Fruit fly (Drosophila melanogaster) whole organism, embryonic: ENCODE results near the gene ZnT77C.
A peak's percentile ranks its signal among the peaks of the same experiment; 100 is the strongest.

Source experiments
- Ada2b ChIP-seq: fragments of 200-800 bp; sonication (Bioruptor generic); IDR thresholded peaks from 2 replicates; pipeline ENCODE4 v1.3.6; 2022; ENCODE audit warnings: missing biosample characterization, missing genetic modification characterization
- Asciz ChIP-seq: fragments of 200-800 bp; sonication (Bioruptor generic); optimal IDR thresholded peaks from 2 replicates; lab custom pipeline; 2017; ENCODE audit warnings: missing biosample characterization, mild to moderate bottlenecking, missing genetic modification characterization, missing genetic modification reagents
- Bteb2 ChIP-seq: fragments of 200-800 bp; sonication (Bioruptor generic); optimal IDR thresholded peaks from 2 replicates; lab custom pipeline; 2016; ENCODE audit warnings: missing biosample characterization, missing genetic modification characterization
- CG10979 ChIP-seq: fragments of 200-800 bp; sonication (Bioruptor generic); optimal IDR thresholded peaks from 2 replicates; lab custom pipeline; 2018; ENCODE audit warnings: missing biosample characterization, mild to moderate bottlenecking, missing genetic modification characterization, moderate library complexity
- CG16815 ChIP-seq: fragments of 200-800 bp; sonication (Bioruptor generic); optimal IDR thresholded peaks from 3 replicates; lab custom pipeline; 2017; ENCODE audit warnings: missing biosample characterization, mild to moderate bottlenecking, missing genetic modification characterization
- CG17385 ChIP-seq: fragments of 200-800 bp; sonication (Bioruptor generic); optimal IDR thresholded peaks from 3 replicates; lab custom pipeline; 2018; ENCODE audit warnings: missing biosample characterization, mild to moderate bottlenecking, missing genetic modification characterization
- CG18476 ChIP-seq: fragments of 200-800 bp; sonication (Bioruptor generic); optimal IDR thresholded peaks from 2 replicates; lab custom pipeline; 2016; ENCODE audit warnings: missing biosample characterization, mild to moderate bottlenecking, missing genetic modification characterization
- CG18764 ChIP-seq: fragments of 200-800 bp; sonication (Bioruptor generic); optimal IDR thresholded peaks from 3 replicates; lab custom pipeline; 2016; ENCODE audit warnings: missing biosample characterization, missing genetic modification characterization
- CG2678 ChIP-seq: fragments of 200-800 bp; sonication (Bioruptor generic); optimal IDR thresholded peaks from 3 replicates; lab custom pipeline; 2019; ENCODE audit warnings: missing biosample characterization, mild to moderate bottlenecking, missing genetic modification characterization, moderate library complexity
- CG2712 ChIP-seq: fragments of 200-800 bp; optimal IDR thresholded peaks from 3 replicates; lab custom pipeline; 2019; ENCODE audit warnings: missing biosample characterization, mild to moderate bottlenecking, missing genetic modification characterization, moderate library complexity
- CG2889 ChIP-seq: fragments of 200-800 bp; sonication (Bioruptor generic); IDR thresholded peaks from 3 replicates; pipeline ENCODE4 v1.3.6; 2022; ENCODE audit warnings: missing biosample characterization, missing genetic modification characterization
- CG30403 ChIP-seq: fragments of 200-800 bp; sonication (Bioruptor generic); optimal IDR thresholded peaks from 3 replicates; lab custom pipeline; 2016; ENCODE audit warnings: missing biosample characterization, missing genetic modification characterization
- CG34422 ChIP-seq: fragments of 200-800 bp; sonication (Bioruptor generic); IDR thresholded peaks from 3 replicates; pipeline ENCODE4 v1.3.6; 2022; ENCODE audit warnings: missing biosample characterization, missing genetic modification characterization
- CG3726 ChIP-seq: fragments of 200-800 bp; sonication (Bioruptor generic); IDR thresholded peaks from 3 replicates; pipeline ENCODE4, ENCODE4 v1.3.6; 2022; ENCODE audit warnings: missing biosample characterization, missing genetic modification characterization
- CG4282 ChIP-seq: fragments of 200-800 bp; sonication (Bioruptor generic); optimal IDR thresholded peaks from 2 replicates; lab custom pipeline; 2016; ENCODE audit warnings: missing biosample characterization, missing genetic modification characterization
- CG4730 ChIP-seq: fragments of 200-800 bp; sonication (Bioruptor generic); IDR thresholded peaks from 2 replicates; pipeline ENCODE4 v1.3.6; 2022; ENCODE audit warnings: missing biosample characterization, missing genetic modification characterization
- CG6254 ChIP-seq: fragments of 200-800 bp; sonication (Bioruptor generic); optimal IDR thresholded peaks from 3 replicates; lab custom pipeline; 2017; ENCODE audit warnings: mild to moderate bottlenecking, missing biosample characterization, missing genetic modification reagents, missing genetic modification characterization
- CG8290 ChIP-seq, 3 experiments: fragments of 200-800 bp; sonication (Bioruptor generic); optimal IDR thresholded peaks; 2 replicates each; lab custom pipeline; 2016 to 2019; ENCODE audit warnings: missing biosample characterization in 3 of 3, missing genetic modification characterization in 3 of 3, mild to moderate bottlenecking in 2 of 3, moderate library complexity in 1 of 3
- CG8359 ChIP-seq: fragments of 200-800 bp; sonication (Bioruptor generic); optimal IDR thresholded peaks from 2 replicates; lab custom pipeline; 2017; ENCODE audit warnings: missing biosample characterization, mild to moderate bottlenecking, missing genetic modification characterization, borderline replicate concordance
- CG8388 ChIP-seq: fragments of 200-800 bp; sonication (Bioruptor generic); optimal IDR thresholded peaks from 2 replicates; lab custom pipeline; 2019; ENCODE audit warnings: missing biosample characterization, mild to moderate bottlenecking, missing genetic modification characterization, moderate library complexity
- CG9727 ChIP-seq: fragments of 200-800 bp; sonication (Bioruptor generic); optimal IDR thresholded peaks from 3 replicates; lab custom pipeline; 2017; ENCODE audit warnings: missing biosample characterization, mild to moderate bottlenecking, missing genetic modification characterization
- Deaf1 ChIP-seq: fragments of 200-800 bp; optimal IDR thresholded peaks from 3 replicates; lab custom pipeline; 2019; ENCODE audit warnings: missing biosample characterization, mild to moderate bottlenecking, missing genetic modification characterization, moderate library complexity
- Drgx ChIP-seq: fragments of 200-800 bp; sonication (Bioruptor generic); IDR thresholded peaks from 2 replicates; pipeline ENCODE4 v1.3.6; 2022; ENCODE audit warnings: missing biosample characterization, missing genetic modification characterization
- Hr3 ChIP-seq: fragments of 200-800 bp; sonication (Bioruptor generic); optimal IDR thresholded peaks from 3 replicates; lab custom pipeline; 2016; ENCODE audit warnings: missing biosample characterization, missing genetic modification characterization
- Hr39 ChIP-seq: fragments of >200 bp; optimal IDR thresholded peaks from 2 replicates; lab custom pipeline; 2017
- Hr51 ChIP-seq, 2 experiments: fragments of 200-800 bp; sonication (Bioruptor generic); optimal IDR thresholded peaks; 2 replicates in 1 of 2; 3 replicates in 1 of 2; lab custom pipeline; 2016 to 2018; ENCODE audit warnings: missing biosample characterization in 2 of 2, missing genetic modification characterization in 2 of 2, mild to moderate bottlenecking in 1 of 2, moderate library complexity in 1 of 2
- MESR4 ChIP-seq: fragments of 200-800 bp; sonication (Bioruptor generic); optimal IDR thresholded peaks from 2 replicates; lab custom pipeline; 2018; ENCODE audit warnings: missing biosample characterization, mild to moderate bottlenecking, missing genetic modification characterization, moderate library complexity
- Ptx1 ChIP-seq: fragments of 200-800 bp; sonication (Bioruptor generic); IDR thresholded peaks from 2 replicates; pipeline ENCODE4 v1.3.6; 2022; ENCODE audit warnings: missing biosample characterization, missing genetic modification characterization
- Ravus ChIP-seq: fragments of 200-800 bp; sonication (Bioruptor generic); IDR thresholded peaks from 2 replicates; pipeline ENCODE4 v1.3.6; 2022; ENCODE audit warnings: missing biosample characterization, missing genetic modification characterization
- Sox102F ChIP-seq: fragments of 200-800 bp; sonication (Bioruptor generic); optimal IDR thresholded peaks from 2 replicates; lab custom pipeline; 2018; ENCODE audit warnings: missing biosample characterization, mild to moderate bottlenecking, missing genetic modification characterization, moderate library complexity
- ac ChIP-seq: fragments of 200-800 bp; sonication (Bioruptor generic); optimal IDR thresholded peaks from 3 replicates; lab custom pipeline; 2017; ENCODE audit warnings: missing biosample characterization, mild to moderate bottlenecking, missing genetic modification characterization
- ash1 ChIP-seq: fragments of 200-800 bp; sonication (Bioruptor generic); optimal IDR thresholded peaks from 2 replicates; lab custom pipeline; 2018; ENCODE audit warnings: missing biosample characterization, mild to moderate bottlenecking, missing genetic modification characterization
- bcd ChIP-seq: fragments of 200-800 bp; sonication (Bioruptor generic); optimal IDR thresholded peaks from 2 replicates; lab custom pipeline; 2017; ENCODE audit warnings: missing biosample characterization, mild to moderate bottlenecking, missing genetic modification characterization
- chinmo ChIP-seq: fragments of 200-800 bp; sonication (Bioruptor generic); IDR thresholded peaks from 4 replicates; pipeline ENCODE4 v1.3.6; 2022; ENCODE audit warnings: missing biosample characterization, missing genetic modification characterization; ENCODE audit not compliant: partially characterized antibody
- dpn ChIP-seq, 2 experiments: fragments of 200-800 bp; sonication (Bioruptor generic); optimal IDR thresholded peaks; 3 replicates each; lab custom pipeline; 2016; ENCODE audit warnings: missing biosample characterization in 2 of 2, missing genetic modification characterization in 2 of 2
- gem ChIP-seq: fragments of 200-800 bp; sonication (Bioruptor generic); optimal IDR thresholded peaks from 2 replicates; lab custom pipeline; 2019; ENCODE audit warnings: missing biosample characterization, mild to moderate bottlenecking, missing genetic modification characterization, moderate library complexity
- kah ChIP-seq: fragments of 200-800 bp; sonication (Bioruptor generic); optimal IDR thresholded peaks from 2 replicates; lab custom pipeline; 2018; ENCODE audit warnings: missing biosample characterization, mild to moderate bottlenecking, missing genetic modification characterization
- ken ChIP-seq: fragments of 200-800 bp; sonication (Bioruptor generic); IDR thresholded peaks from 3 replicates; pipeline ENCODE4 v1.3.6; 2022; ENCODE audit warnings: missing biosample characterization, missing genetic modification characterization
- kni ChIP-seq: fragments of 200-800 bp; sonication (Bioruptor generic); optimal IDR thresholded peaks from 3 replicates; lab custom pipeline; 2017; ENCODE audit warnings: mild to moderate bottlenecking, missing biosample characterization, missing genetic modification reagents, missing genetic modification characterization
- knrl ChIP-seq: fragments of 200-800 bp; sonication (Bioruptor generic); IDR thresholded peaks from 3 replicates; pipeline ENCODE4 v1.3.6; 2022; ENCODE audit warnings: missing biosample characterization, missing genetic modification characterization; ENCODE audit not compliant: partially characterized antibody
- nerfin-2 ChIP-seq: fragments of 200-800 bp; sonication (Bioruptor generic); IDR thresholded peaks from 2 replicates; pipeline ENCODE4 v1.3.6; 2022; ENCODE audit warnings: missing biosample characterization, missing genetic modification characterization; ENCODE audit not compliant: partially characterized antibody
- sc ChIP-seq, 3 experiments: fragments of >200 bp in 2 of 3; fragments of 200-800 bp in 1 of 3; sonication (Bioruptor generic) in 1 of 3; optimal IDR thresholded peaks; 2 replicates in 2 of 3; 3 replicates in 1 of 3; lab custom pipeline; 2017; ENCODE audit warnings: mild to moderate bottlenecking in 1 of 3, missing biosample characterization in 1 of 3, missing genetic modification characterization in 1 of 3, missing genetic modification reagents in 1 of 3
- sisA ChIP-seq: fragments of 200-800 bp; sonication (Bioruptor generic); IDR thresholded peaks from 2 replicates; pipeline ENCODE4 v1.3.6; 2022; ENCODE audit warnings: missing biosample characterization, missing genetic modification characterization
- tgo ChIP-seq: fragments of 200-800 bp; sonication (Bioruptor generic); IDR thresholded peaks from 3 replicates; pipeline ENCODE4 v1.3.6; 2022; ENCODE audit warnings: missing biosample characterization, missing genetic modification characterization
- toy ChIP-seq: fragments of 200-800 bp; sonication (Bioruptor generic); IDR thresholded peaks from 2 replicates; pipeline ENCODE4 v1.3.6; 2022; ENCODE audit warnings: missing biosample characterization, missing genetic modification characterization
- ttk ChIP-seq: fragments of 200-800 bp; sonication (Bioruptor generic); IDR thresholded peaks from 2 replicates; pipeline ENCODE4 v2.1.2; 2022; ENCODE audit warnings: missing biosample characterization, missing genetic modification characterization
- tup ChIP-seq: fragments of 200-800 bp; sonication (Bioruptor generic); optimal IDR thresholded peaks from 2 replicates; lab custom pipeline; 2016; ENCODE audit warnings: missing biosample characterization, mild to moderate bottlenecking, missing genetic modification characterization, moderate library complexity
- vvl ChIP-seq: fragments of 200-800 bp; sonication (Bioruptor generic); IDR thresholded peaks from 2 replicates; pipeline ENCODE4 v1.3.6; 2022; ENCODE audit warnings: missing biosample characterization, missing genetic modification characterization

Gene ZnT77C

DNA sequence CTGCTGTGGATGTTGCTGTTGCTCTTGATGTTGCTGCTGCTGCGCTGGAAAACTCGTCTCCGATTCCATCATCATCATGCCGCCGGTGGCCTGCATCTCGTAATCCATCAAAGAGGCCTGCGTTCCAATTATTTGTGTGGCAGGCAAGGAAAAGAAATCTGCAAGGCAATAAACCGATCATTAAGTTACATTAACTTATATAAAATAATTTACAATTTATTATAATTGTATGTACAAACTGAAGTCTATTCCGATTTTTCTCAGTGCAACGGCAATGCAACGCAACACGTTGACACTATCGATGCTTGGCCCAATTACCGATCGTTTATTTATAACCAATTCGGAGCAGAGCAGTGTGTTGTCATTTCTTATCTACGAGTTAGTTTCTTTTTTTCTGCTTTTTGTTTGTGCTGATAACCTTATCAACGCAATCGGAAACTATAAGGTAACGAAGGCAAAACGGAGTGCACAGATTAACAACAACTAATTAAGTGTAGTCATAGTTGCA lies 23.7 kb downstream of the ZnT77C start (continued):
- TF ChIP-seq CG2889 (GFP tag; lab: Robert Waterston, UW), result peak; percentile 43; the same call in 1 of the 3 replicates
- peak; percentile 45 for TF ChIP-seq CG10979 (tag; lab: Kevin White, UChicago)
- peak; percentile 63; the same call in 2 of the 3 replicates for TF ChIP-seq CG34422 (GFP tag; lab: Robert Waterston, UW)
- TF ChIP-seq CG8290 (GFP tag; optimal IDR thresholded peaks at IDR 0.05; lab: Kevin White, UChicago), result no peak
- TF ChIP-seq CG8290 (tag; optimal IDR thresholded peaks at IDR 0.05; lab: Kevin White, UChicago), result peak in 1 of 2 experiments; percentile 34
- TF ChIP-seq gem (tag; lab: Kevin White, UChicago), result peak; percentile 58
- TF ChIP-seq Deaf1 (tag; lab: Kevin White, UChicago), result peak; percentile 33
- no peak for TF ChIP-seq MESR4 (GFP tag; lab: Kevin White, UChicago)
- TF ChIP-seq CG8359 (GFP tag; lab: Kevin White, UChicago), result peak; percentile 5
- TF ChIP-seq knrl, result no peak
- peak; percentile 4 for TF ChIP-seq CG30403 (GFP tag; lab: Kevin White, UChicago)
- TF ChIP-seq Bteb2, result no peak
- peak; percentile 56; the same call in 1 of the 3 replicates for TF ChIP-seq ken (GFP tag; lab: Robert Waterston, UW)
- peak; percentile 44; the same call in 1 of the 2 replicates for TF ChIP-seq sisA (GFP tag; lab: Robert Waterston, UW)
- no peak for TF ChIP-seq toy (GFP tag; lab: Robert Waterston, UW)
- TF ChIP-seq sc (optimal IDR thresholded peaks at IDR 0.05; lab: Kevin White, UChicago), result no peak
- TF ChIP-seq sc (GFP tag; optimal IDR thresholded peaks at IDR 0.05; lab: Kevin White, UChicago), result peak; percentile 14
- peak in 1 of 2 experiments; percentile 8 for TF ChIP-seq dpn (GFP tag; optimal IDR thresholded peaks at IDR 0.05; lab: Kevin White, UChicago)
- peak; percentile 30 for TF ChIP-seq ac (GFP tag; lab: Kevin White, UChicago)
- peak; percentile 78 for TF ChIP-seq vvl
- TF ChIP-seq ttk (GFP tag; lab: Robert Waterston, UW), result peak; percentile 53; the same call in 1 of the 2 replicates
- TF ChIP-seq kni (GFP tag; lab: Kevin White, UChicago), result no peak
- TF ChIP-seq chinmo (GFP tag; lab: Robert Waterston, UW), result peak; percentile 84
- TF ChIP-seq CG8388, result peak; percentile 42
- peak; percentile 65 for TF ChIP-seq kah (GFP tag; lab: Kevin White, UChicago)
- no peak for TF ChIP-seq Ravus
- TF ChIP-seq Hr3 (GFP tag; lab: Kevin White, UChicago), result peak; percentile 13
- TF ChIP-seq tgo (GFP tag; lab: Robert Waterston, UW), result peak; percentile 36; the same call in 2 of the 3 replicates
- TF ChIP-seq CG2712 (tag; lab: Kevin White, UChicago), result peak; percentile 57
- TF ChIP-seq CG17385 (GFP tag; lab: Kevin White, UChicago), result peak; percentile 39
- TF ChIP-seq CG16815 (GFP tag; lab: Kevin White, UChicago), result no peak
- peak; percentile 76 for TF ChIP-seq Asciz (GFP tag; lab: Kevin White, UChicago)
- TF ChIP-seq CG6254 (GFP tag; lab: Kevin White, UChicago), result peak; percentile 71
- peak; percentile 12; the same call in 1 of the 2 replicates for TF ChIP-seq Ptx1 (GFP tag; lab: Robert Waterston, UW)
- 0 out of 3 replicates have a peak, but pooled peaks have one; percentile 35 for TF ChIP-seq CG3726 (GFP tag; lab: Robert Waterston, UW)
- 0 out of 2 replicates have a peak, but pooled peaks have one; percentile 19 for TF ChIP-seq CG4730 (GFP tag; lab: Robert Waterston, UW)
- TF ChIP-seq CG9727 (GFP tag; lab: Kevin White, UChicago), result peak; percentile 24
- no peak for TF ChIP-seq tup
- peak; percentile 68 for TF ChIP-seq Ada2b (GFP tag; lab: Robert Waterston, UW)
- TF ChIP-seq CG4282 (GFP tag; lab: Kevin White, UChicago), result no peak
- TF ChIP-seq nerfin-2 (GFP tag; lab: Robert Waterston, UW), result no peak
- TF ChIP-seq CG18764 (GFP tag; lab: Kevin White, UChicago), result peak; percentile 17
- TF ChIP-seq Hr39 (lab: Kevin White, UChicago), result no peak
- TF ChIP-seq bcd (GFP tag; lab: Kevin White, UChicago), result peak; percentile 29
- peak; percentile 67 for TF ChIP-seq Sox102F
- peak; percentile 6 for TF ChIP-seq CG18476 (GFP tag; lab: Kevin White, UChicago)
- no peak for TF ChIP-seq ash1
- peak; percentile 38 for TF ChIP-seq CG2678 (tag; lab: Kevin White, UChicago)
- peak in 1 of 2 experiments; percentile 70 for TF ChIP-seq Hr51 (GFP tag; optimal IDR thresholded peaks at IDR 0.05; lab: Kevin White, UChicago)
- TF ChIP-seq Drgx (GFP tag; lab: Robert Waterston, UW), result peak; percentile 72
